Fruit fly (Drosophila melanogaster) whole organism, embryonic: ENCODE data around the gene Usp1.

Source experiments
- Adf1 ChIP-seq: fragments of 200-800 bp; sonication (Bioruptor generic); IDR thresholded peaks from 2 replicates; pipeline ENCODE4 v1.3.6; 2022; ENCODE audit warnings: missing biosample characterization, missing genetic modification characterization
- CG12236 ChIP-seq: fragments of 200-800 bp; sonication (Bioruptor generic); optimal IDR thresholded peaks from 2 replicates; lab custom pipeline; 2016; ENCODE audit warnings: missing biosample characterization, missing genetic modification characterization
- CG12299 ChIP-seq: fragments of 200-800 bp; sonication (Bioruptor generic); optimal IDR thresholded peaks from 2 replicates; lab custom pipeline; 2018; ENCODE audit warnings: missing biosample characterization, mild to moderate bottlenecking, missing genetic modification characterization
- CG14050 ChIP-seq: fragments of 200-800 bp; sonication (Bioruptor generic); IDR thresholded peaks from 3 replicates; pipeline ENCODE4 v1.3.6; 2022; ENCODE audit warnings: missing biosample characterization, missing genetic modification characterization
- CG15011 ChIP-seq: fragments of 200-800 bp; sonication (Bioruptor generic); optimal IDR thresholded peaks from 3 replicates; lab custom pipeline; 2018; ENCODE audit warnings: missing biosample characterization, mild to moderate bottlenecking, missing genetic modification characterization
- CG16815 ChIP-seq: fragments of 200-800 bp; sonication (Bioruptor generic); optimal IDR thresholded peaks from 3 replicates; lab custom pipeline; 2017; ENCODE audit warnings: missing biosample characterization, mild to moderate bottlenecking, missing genetic modification characterization
- CG17186 ChIP-seq: fragments of 200-800 bp; sonication (Bioruptor generic); optimal IDR thresholded peaks from 3 replicates; lab custom pipeline; 2017; ENCODE audit warnings: missing biosample characterization, missing genetic modification reagents, missing genetic modification characterization
- CG17359 ChIP-seq: fragments of 200-800 bp; sonication (Bioruptor generic); optimal IDR thresholded peaks from 3 replicates; lab custom pipeline; 2018; ENCODE audit warnings: missing biosample characterization, mild to moderate bottlenecking, missing genetic modification characterization, moderate library complexity
- CG18262 ChIP-seq: fragments of 200-800 bp; optimal IDR thresholded peaks from 3 replicates; lab custom pipeline; 2019; ENCODE audit warnings: missing biosample characterization, mild to moderate bottlenecking, missing genetic modification characterization, moderate library complexity
- CG18764 ChIP-seq: fragments of 200-800 bp; sonication (Bioruptor generic); optimal IDR thresholded peaks from 3 replicates; lab custom pipeline; 2016; ENCODE audit warnings: missing biosample characterization, missing genetic modification characterization
- CG2116 ChIP-seq: fragments of 200-800 bp; sonication (Bioruptor generic); optimal IDR thresholded peaks from 3 replicates; lab custom pipeline; 2018; ENCODE audit warnings: missing biosample characterization, mild to moderate bottlenecking, missing genetic modification characterization
- CG2199 ChIP-seq: fragments of 200-800 bp; sonication (Bioruptor generic); IDR thresholded peaks from 3 replicates; pipeline ENCODE4 v1.3.6; 2022; ENCODE audit warnings: missing biosample characterization, missing genetic modification characterization
- CG2712 ChIP-seq: fragments of 200-800 bp; optimal IDR thresholded peaks from 3 replicates; lab custom pipeline; 2019; ENCODE audit warnings: missing biosample characterization, mild to moderate bottlenecking, missing genetic modification characterization, moderate library complexity
- CG2889 ChIP-seq: fragments of 200-800 bp; sonication (Bioruptor generic); IDR thresholded peaks from 3 replicates; pipeline ENCODE4 v1.3.6; 2022; ENCODE audit warnings: missing biosample characterization, missing genetic modification characterization
- CG30403 ChIP-seq: fragments of 200-800 bp; sonication (Bioruptor generic); optimal IDR thresholded peaks from 3 replicates; lab custom pipeline; 2016; ENCODE audit warnings: missing biosample characterization, missing genetic modification characterization
- CG31388 ChIP-seq: fragments of 200-800 bp; sonication (Bioruptor generic); optimal IDR thresholded peaks from 2 replicates; lab custom pipeline; 2016; ENCODE audit warnings: missing biosample characterization, missing genetic modification characterization
- CG3847 ChIP-seq: fragments of 200-800 bp; sonication (Bioruptor generic); IDR thresholded peaks from 2 replicates; pipeline ENCODE4 v1.3.6; 2022; ENCODE audit warnings: missing biosample characterization, missing genetic modification characterization
- CG4424 ChIP-seq: fragments of 200-800 bp; sonication (Bioruptor generic); optimal IDR thresholded peaks from 3 replicates; lab custom pipeline; 2016; ENCODE audit warnings: missing biosample characterization, missing genetic modification characterization
- CG5953 ChIP-seq: fragments of 200-800 bp; sonication (Bioruptor generic); IDR thresholded peaks from 2 replicates; pipeline ENCODE4 v1.3.6; 2022; ENCODE audit warnings: missing biosample characterization, missing genetic modification characterization
- CG6654 ChIP-seq: fragments of 200-800 bp; sonication (Bioruptor generic); optimal IDR thresholded peaks from 2 replicates; lab custom pipeline; 2017; ENCODE audit warnings: missing biosample characterization, mild to moderate bottlenecking, missing genetic modification characterization
- CG7786 ChIP-seq: fragments of 200-800 bp; sonication (Bioruptor generic); optimal IDR thresholded peaks from 2 replicates; lab custom pipeline; 2016; ENCODE audit warnings: missing biosample characterization, missing genetic modification characterization
- CG8281 ChIP-seq: fragments of 200-800 bp; sonication (Bioruptor generic); optimal IDR thresholded peaks from 2 replicates; lab custom pipeline; 2018; ENCODE audit warnings: missing biosample characterization, mild to moderate bottlenecking, missing genetic modification characterization, moderate library complexity
- CG9876 ChIP-seq: fragments of 200-800 bp; sonication (Bioruptor generic); optimal IDR thresholded peaks from 2 replicates; lab custom pipeline; 2016; ENCODE audit warnings: missing biosample characterization, missing genetic modification characterization
- Doc2 ChIP-seq: fragments of 200-800 bp; sonication (Bioruptor generic); IDR thresholded peaks from 2 replicates; pipeline ENCODE4 v1.3.6; 2022; ENCODE audit warnings: missing biosample characterization, missing genetic modification characterization
- Hsf ChIP-seq: fragments of 200-800 bp; sonication (Bioruptor generic); optimal IDR thresholded peaks from 3 replicates; lab custom pipeline; 2016; ENCODE audit warnings: missing biosample characterization, missing genetic modification characterization
- Max ChIP-seq: fragments of 200-800 bp; sonication (Bioruptor generic); optimal IDR thresholded peaks from 2 replicates; lab custom pipeline; 2016; ENCODE audit warnings: missing biosample characterization, mild to moderate bottlenecking, missing genetic modification characterization
- Scr ChIP-seq: fragments of 200-800 bp; sonication (Bioruptor generic); IDR thresholded peaks from 2 replicates; pipeline ENCODE4 v1.3.6; 2022; ENCODE audit warnings: missing biosample characterization, missing genetic modification characterization; ENCODE audit not compliant: partially characterized antibody
- TFAM ChIP-seq: fragments of 200-800 bp; sonication (Bioruptor generic); optimal IDR thresholded peaks from 2 replicates; lab custom pipeline; 2017; ENCODE audit warnings: missing biosample characterization, missing genetic modification characterization, inconsistent platforms
- ato ChIP-seq: fragments of 200-800 bp; sonication (Bioruptor generic); IDR thresholded peaks from 2 replicates; pipeline ENCODE4 v1.3.6; 2022; ENCODE audit warnings: missing biosample characterization, missing genetic modification characterization; ENCODE audit not compliant: partially characterized antibody
- cad ChIP-seq: fragments of >200 bp; optimal IDR thresholded peaks from 2 replicates; lab custom pipeline; 2017; ENCODE audit warnings: missing biosample characterization, missing genetic modification characterization
- corto ChIP-seq: fragments of 200-800 bp; sonication (Bioruptor generic); optimal IDR thresholded peaks from 2 replicates; lab custom pipeline; 2016; ENCODE audit warnings: missing biosample characterization, mild to moderate bottlenecking, missing genetic modification characterization, moderate library complexity
- da ChIP-seq: fragments of 200-800 bp; sonication (Bioruptor generic); optimal IDR thresholded peaks from 2 replicates; lab custom pipeline; 2016; ENCODE audit warnings: missing biosample characterization, missing genetic modification characterization
- en ChIP-seq: fragments of 200-800 bp; sonication (Bioruptor generic); optimal IDR thresholded peaks from 2 replicates; lab custom pipeline; 2016; ENCODE audit warnings: missing biosample characterization, missing genetic modification characterization
- exex ChIP-seq: fragments of 200-800 bp; sonication (Bioruptor generic); optimal IDR thresholded peaks from 4 replicates; lab custom pipeline; 2018; ENCODE audit warnings: missing biosample characterization, mild to moderate bottlenecking, missing genetic modification characterization, moderate library complexity
- gsb ChIP-seq: fragments of 200-800 bp; sonication (Bioruptor generic); IDR thresholded peaks from 2 replicates; pipeline ENCODE4 v1.3.6; 2022; ENCODE audit warnings: missing biosample characterization, missing genetic modification characterization
- hbn ChIP-seq: fragments of 200-800 bp; sonication (Bioruptor generic); IDR thresholded peaks from 2 replicates; pipeline ENCODE4 v1.3.6; 2022; ENCODE audit warnings: missing biosample characterization, missing genetic modification characterization; ENCODE audit not compliant: partially characterized antibody
- knrl ChIP-seq: fragments of 200-800 bp; sonication (Bioruptor generic); IDR thresholded peaks from 3 replicates; pipeline ENCODE4 v1.3.6; 2022; ENCODE audit warnings: missing biosample characterization, missing genetic modification characterization; ENCODE audit not compliant: partially characterized antibody
- lmd ChIP-seq: fragments of 200-800 bp; sonication (Bioruptor generic); IDR thresholded peaks from 2 replicates; pipeline ENCODE4 v1.3.6; 2022; ENCODE audit warnings: missing biosample characterization, missing genetic modification characterization
- pan ChIP-seq, 4 experiments: fragments of >200 bp in 3 of 4; fragments of 200-800 bp in 1 of 4; sonication (Bioruptor generic) in 1 of 4; optimal IDR thresholded peaks in 3 of 4; IDR thresholded peaks in 1 of 4; 2 replicates each; pipeline versions ENCODE4 v1.3.6 to Lab custom; 2017 to 2022; ENCODE audit warnings: missing biosample characterization in 2 of 4, missing genetic modification characterization in 2 of 4, mixed read lengths in 1 of 4
- pb ChIP-seq: fragments of 200-800 bp; sonication (Bioruptor generic); optimal IDR thresholded peaks from 3 replicates; lab custom pipeline; 2016; ENCODE audit warnings: missing biosample characterization, missing genetic modification characterization
- pho ChIP-seq: fragments of 200-800 bp; sonication (Bioruptor generic); optimal IDR thresholded peaks from 2 replicates; lab custom pipeline; 2016; ENCODE audit warnings: missing biosample characterization, missing genetic modification characterization
- pnt ChIP-seq: fragments of 200-800 bp; sonication (Bioruptor generic); optimal IDR thresholded peaks from 3 replicates; lab custom pipeline; 2016; ENCODE audit warnings: missing biosample characterization, missing genetic modification characterization
- row ChIP-seq: fragments of 200-800 bp; sonication (Bioruptor generic); IDR thresholded peaks from 3 replicates; pipeline ENCODE4 v1.3.6; 2022; ENCODE audit warnings: missing biosample characterization, missing genetic modification characterization
- salm ChIP-seq: fragments of 200-800 bp; sonication (Bioruptor generic); optimal IDR thresholded peaks from 2 replicates; lab custom pipeline; 2018; ENCODE audit warnings: missing biosample characterization, mild to moderate bottlenecking, missing genetic modification characterization
- seq ChIP-seq: fragments of 200-800 bp; sonication (Bioruptor generic); IDR thresholded peaks from 2 replicates; pipeline ENCODE4 v1.3.6; 2022; ENCODE audit warnings: missing biosample characterization, missing genetic modification characterization
- slp2 ChIP-seq: fragments of 200-800 bp; sonication (Bioruptor generic); optimal IDR thresholded peaks from 2 replicates; lab custom pipeline; 2016; ENCODE audit warnings: missing biosample characterization, missing genetic modification characterization
- sr ChIP-seq: fragments of 200-800 bp; sonication (Bioruptor generic); IDR thresholded peaks from 3 replicates; pipeline ENCODE4 v1.3.6; 2022; ENCODE audit warnings: missing biosample characterization, missing genetic modification characterization
- tin ChIP-seq: fragments of 200-800 bp; sonication (Bioruptor generic); optimal IDR thresholded peaks from 3 replicates; lab custom pipeline; 2016; ENCODE audit warnings: missing biosample characterization, missing genetic modification characterization
- ttk ChIP-seq: fragments of 200-800 bp; sonication (Bioruptor generic); IDR thresholded peaks from 2 replicates; pipeline ENCODE4 v2.1.2; 2022; ENCODE audit warnings: missing biosample characterization, missing genetic modification characterization
- unpg ChIP-seq: fragments of 200-800 bp; sonication (Bioruptor generic); optimal IDR thresholded peaks from 3 replicates; lab custom pipeline; 2018; ENCODE audit warnings: missing biosample characterization, mild to moderate bottlenecking, missing genetic modification characterization, moderate library complexity
- vnd ChIP-seq: fragments of 200-800 bp; sonication (Bioruptor generic); IDR thresholded peaks from 3 replicates; pipeline ENCODE4 v1.3.6; 2022; ENCODE audit warnings: missing biosample characterization, missing genetic modification characterization; ENCODE audit not compliant: partially characterized antibody
- yki ChIP-seq: fragments of >200 bp; optimal IDR thresholded peaks from 3 replicates; lab custom pipeline; 2018

Gene Usp1

dm6 chr3R:29274590-29274989, 45.6 kb downstream of the Usp1 start (continued):
- TF ChIP-seq CG4424 (GFP tag; lab: Kevin White, UChicago) (peak; percentile 49), CG18262 (peak; percentile 84), pb (no peak), CG9876 (no peak), seq (GFP tag; lab: Robert Waterston, UW) (0 out of 2 replicates have a peak, but pooled peaks have one; percentile 17), CG12299 (no peak), TFAM (no peak), pho (GFP tag; lab: Kevin White, UChicago) (peak; percentile 15), en (GFP tag; lab: Kevin White, UChicago) (no peak), CG6654 (GFP tag; lab: Kevin White, UChicago) (peak; percentile 21), slp2 (GFP tag; lab: Kevin White, UChicago) (peak; percentile 50), CG14050 (GFP tag; lab: Robert Waterston, UW) (no peak), corto (GFP tag; lab: Kevin White, UChicago) (no peak), CG16815 (peak; percentile 56), hbn (GFP tag; lab: Robert Waterston, UW) (no peak), sr (GFP tag; lab: Robert Waterston, UW) (no peak), ttk (peak; percentile 26; the same call in 1 of the 2 replicates), yki (lab: Kevin White, UChicago) (no peak), CG2712 (tag; lab: Kevin White, UChicago) (peak; percentile 83), CG8281 (tag; lab: Kevin White, UChicago) (peak; percentile 22), pan (optimal IDR thresholded peaks at IDR 0.05; lab: Kevin White, UChicago) (no peak), pan (GFP tag; optimal IDR thresholded peaks at IDR 0.05 in 1 of 2, IDR thresholded peaks at IDR 0.05 in 1 of 2) (peak in 1 of 2 experiments; percentile 62), pnt (GFP tag; lab: Kevin White, UChicago) (no peak), Max (GFP tag; lab: Kevin White, UChicago) (peak; percentile 10), Adf1 (GFP tag; lab: Robert Waterston, UW) (no peak), CG17186 (peak; percentile 0), CG18764 (GFP tag; lab: Kevin White, UChicago) (peak; percentile 41), CG2199 (0 out of 3 replicates have a peak, but pooled peaks have one; percentile 20), knrl (GFP tag; lab: Robert Waterston, UW) (no peak), ato (no peak), CG5953 (GFP tag; lab: Robert Waterston, UW) (no peak), row (GFP tag; lab: Robert Waterston, UW) (peak; percentile 72), unpg (peak; percentile 69), CG31388 (GFP tag; lab: Kevin White, UChicago) (no peak), CG7786 (GFP tag; lab: Kevin White, UChicago) (peak; percentile 59), Hsf (GFP tag; lab: Kevin White, UChicago) (peak; percentile 59), Doc2 (GFP tag; lab: Robert Waterston, UW) (no peak), vnd (GFP tag; lab: Robert Waterston, UW) (no peak), CG3847 (no peak), lmd (GFP tag; lab: Robert Waterston, UW) (peak; percentile 69), CG2116 (peak; percentile 13), Scr (GFP tag; lab: Robert Waterston, UW) (no peak), tin (peak; percentile 63), salm (peak; percentile 25), CG2889 (no peak), da (GFP tag; lab: Kevin White, UChicago) (peak; percentile 14), CG30403 (GFP tag; lab: Kevin White, UChicago) (peak; percentile 57), CG15011 (peak; percentile 6), CG12236 (peak; percentile 67), cad (GFP tag; lab: Kevin White, UChicago) (no peak), CG17359 (tag; lab: Kevin White, UChicago) (peak; percentile 73), exex (tag; lab: Kevin White, UChicago) (no peak), gsb (no peak)
